Fruit fly (Drosophila melanogaster): ENCODE data around the gene Ubc2.

Ubc2 gene

dm6 chr2L:10736993-10737756, 30.6 kb downstream of the Ubc2 start, which contains the start of the genes Vha16-5 and CG12299 (continued):
- TF ChIP-seq CG4424 (GFP tag; optimal IDR thresholded peaks at IDR 0.05) (peak; percentile 87), CG32532 (GFP tag; IDR thresholded peaks at IDR 0.05) (peak; percentile 91), Atf6 (GFP tag; IDR thresholded peaks at IDR 0.05) (peak; percentile 88), CG17912 (GFP tag; optimal IDR thresholded peaks at IDR 0.05) (no peak), sens-2 (GFP tag; IDR thresholded peaks at IDR 0.05) (peak; percentile 63; the same call in 1 of the 2 replicates), CG12236 (GFP tag; optimal IDR thresholded peaks at IDR 0.05) (peak; percentile 56), B-H1 (GFP tag; IDR thresholded peaks at IDR 0.05) (peak; percentile 75), CG17802 (tag; optimal IDR thresholded peaks at IDR 0.05) (peak; percentile 70), CG10321 (GFP tag; IDR thresholded peaks at IDR 0.05) (peak; percentile 44; the same call in 1 of the 2 replicates), pan (optimal IDR thresholded peaks at IDR 0.05) (no peak), pan (GFP tag; optimal IDR thresholded peaks at IDR 0.05 in 1 of 2, IDR thresholded peaks at IDR 0.05 in 1 of 2) (peak in 1 of 2 experiments; percentile 88), CG12391 (tag; optimal IDR thresholded peaks at IDR 0.05) (peak; percentile 83), NFAT (GFP tag; IDR thresholded peaks at IDR 0.05) (peak; percentile 96), Camta (GFP tag; optimal IDR thresholded peaks at IDR 0.05) (no peak), klu (GFP tag; IDR thresholded peaks at IDR 0.05) (peak; percentile 54; the same call in 1 of the 2 replicates), CG7745 (tag; optimal IDR thresholded peaks at IDR 0.05) (no peak), p53 (GFP tag; optimal IDR thresholded peaks at IDR 0.05) (peak; percentile 68), CG11696 (GFP tag; IDR thresholded peaks at IDR 0.05) (peak; percentile 52), cwo (GFP tag; optimal IDR thresholded peaks at IDR 0.05) (no peak), CG18476 (GFP tag; optimal IDR thresholded peaks at IDR 0.05) (peak; percentile 74), pum (GFP tag; optimal IDR thresholded peaks at IDR 0.05) (peak; percentile 78), HLH54F (GFP tag; optimal IDR thresholded peaks at IDR 0.05) (peak; percentile 93), toy (GFP tag; IDR thresholded peaks at IDR 0.05) (no peak), Max (GFP tag; optimal IDR thresholded peaks at IDR 0.05) (peak; percentile 74), CG10209 (GFP tag; optimal IDR thresholded peaks at IDR 0.05) (peak; percentile 72), dmrt99B (tag; optimal IDR thresholded peaks at IDR 0.05) (no peak), pita (GFP tag; optimal IDR thresholded peaks at IDR 0.05) (no peak), oc (tag; optimal IDR thresholded peaks at IDR 0.05) (no peak), CG9876 (GFP tag; optimal IDR thresholded peaks at IDR 0.05) (peak; percentile 92), CG15073 (GFP tag; optimal IDR thresholded peaks at IDR 0.05) (no peak), btn (GFP tag; optimal IDR thresholded peaks at IDR 0.05) (peak; percentile 53), Stat92E (GFP tag; optimal IDR thresholded peaks at IDR 0.05) (no peak), fd3F (GFP tag; optimal IDR thresholded peaks at IDR 0.05) (peak; percentile 32), Fer3 (tag; optimal IDR thresholded peaks at IDR 0.05) (peak; percentile 60), tio (GFP tag; optimal IDR thresholded peaks at IDR 0.05) (no peak), CG7556 (GFP tag; optimal IDR thresholded peaks at IDR 0.05) (peak; percentile 51), CG8290 (GFP tag; optimal IDR thresholded peaks at IDR 0.05) (no peak), CG8290 (tag; optimal IDR thresholded peaks at IDR 0.05) (no peak), CG1647 (GFP tag; optimal IDR thresholded peaks at IDR 0.05) (peak; percentile 92), ara (GFP tag; IDR thresholded peaks at IDR 0.05) (peak; percentile 93), CG10979 (tag; optimal IDR thresholded peaks at IDR 0.05) (peak; percentile 83), CG6813 (GFP tag; optimal IDR thresholded peaks at IDR 0.05) (peak; percentile 2), CG2875 (GFP tag; optimal IDR thresholded peaks at IDR 0.05) (peak; percentile 39), CG18262 (tag; optimal IDR thresholded peaks at IDR 0.05) (peak; percentile 63), D (optimal IDR thresholded peaks at IDR 0.05) (no peak), D (GFP tag; optimal IDR thresholded peaks at IDR 0.05) (no peak), lov (optimal IDR thresholded peaks at IDR 0.05) (no peak), lov (GFP tag; IDR thresholded peaks at IDR 0.05) (peak; percentile 93), HLH4C (GFP tag; IDR thresholded peaks at IDR 0.05; ENCODE audit: partially characterized antibody) (peak; percentile 85), CG12769 (tag; optimal IDR thresholded peaks at IDR 0.05) (no peak)

Measured in whole organism, embryonic.